Worm (Caenorhabditis elegans) whole organism, midembryonic: Measurements from ENCODE around the gene F23B2.7.

Experiments used
- T22C8.4 ChIP-seq: fragments of 200-800 bp; sonication (Bioruptor generic); IDR thresholded peaks from 2 replicates; pipeline ENCODE4 v1.3.6; 2022; ENCODE audit warnings: missing genetic modification characterization, missing compliant biosample characterization
- cog-1 ChIP-seq: sonication (generic microtip); optimal IDR thresholded peaks from 2 replicates; lab custom pipeline; 2016; ENCODE audit warnings: missing genetic modification characterization, missing compliant biosample characterization
- flt-1 ChIP-seq: fragments of 200-800 bp; sonication (Bioruptor generic); IDR thresholded peaks from 2 replicates; pipeline ENCODE4 v1.3.6; 2022; ENCODE audit warnings: missing genetic modification characterization, missing compliant biosample characterization
- klf-2 ChIP-seq: fragments of 200-800 bp; sonication (Bioruptor generic); conservative IDR thresholded peaks from 2 replicates; pipeline ENCODE4 v1.3.6; 2022; ENCODE audit warnings: missing genetic modification reagents, missing genetic modification characterization, missing compliant biosample characterization
- med-1 ChIP-seq: sonication (generic microtip); optimal IDR thresholded peaks from 2 replicates; lab custom pipeline; 2017; ENCODE audit warnings: missing genetic modification characterization, mild to moderate bottlenecking, missing compliant biosample characterization, antibody characterized with exemption, missing genetic modification reagents; ENCODE audit not compliant: insufficient read depth
- ref-1 ChIP-seq: fragments of 200-800 bp; sonication (Bioruptor generic); conservative IDR thresholded peaks from 2 replicates; pipeline ENCODE4 v1.3.6; 2022; ENCODE audit warnings: missing genetic modification reagents, missing genetic modification characterization, missing compliant biosample characterization
- tab-1 ChIP-seq: fragments of 200-800 bp; sonication (Bioruptor generic); IDR thresholded peaks from 2 replicates; pipeline ENCODE4 v1.3.6; 2022; ENCODE audit warnings: missing genetic modification characterization, missing compliant biosample characterization
- ztf-23 ChIP-seq: fragments of 200-800 bp; sonication (Bioruptor generic); IDR thresholded peaks from 2 replicates; pipeline ENCODE4 v1.3.6; 2022; ENCODE audit warnings: missing genetic modification reagents, missing genetic modification characterization, missing compliant biosample characterization
- ztf-29 ChIP-seq: fragments of 200-800 bp; sonication (Bioruptor generic); IDR thresholded peaks from 2 replicates; pipeline ENCODE4 v1.3.6; 2022; ENCODE audit warnings: missing genetic modification reagents, missing genetic modification characterization, missing compliant biosample characterization

The F23B2.7 gene

ce11 chrIV:9150175-9150574 is at the start of gene F23B2.7:
F23B2.7 (plus strand) TSS chrIV:9150475.
- no peak for TF ChIP-seq T22C8.4
- TF ChIP-seq ref-1 (GFP tag; lab: Robert Waterston, UW) = no peak
- no peak for TF ChIP-seq cog-1 (tag; lab: Kevin White, UChicago)
- TF ChIP-seq ztf-29 (GFP tag; lab: Robert Waterston, UW) = no peak
- no peak for TF ChIP-seq med-1 (GFP tag; lab: Kevin White, UChicago)
- no peak for TF ChIP-seq klf-2 (GFP tag; lab: Robert Waterston, UW)
- TF ChIP-seq flt-1 (GFP tag; lab: Robert Waterston, UW) = no peak
- no peak for TF ChIP-seq tab-1 (GFP tag; lab: Robert Waterston, UW)
- no peak for TF ChIP-seq ztf-23

- TF ChIP-seq cog-1 (tag; lab: Kevin White, UChicago) (no peak), ztf-29 (GFP tag; lab: Robert Waterston, UW) (no peak), tab-1 (GFP tag; lab: Robert Waterston, UW) (no peak), ref-1 (GFP tag; lab: Robert Waterston, UW) (no peak), T22C8.4 (no peak), flt-1 (GFP tag; lab: Robert Waterston, UW) (no peak), ztf-23 (no peak), klf-2 (GFP tag; lab: Robert Waterston, UW) (no peak)
These were observed 49.4 kb upstream of the F23B2.7 start for ce11 chrIV:9100835-9101234.

- TF ChIP-seq med-1 (GFP tag; lab: Kevin White, UChicago) (no peak), T22C8.4 (no peak), ref-1 (GFP tag; lab: Robert Waterston, UW) (no peak), ztf-23 (no peak), klf-2 (GFP tag; lab: Robert Waterston, UW) (no peak), ztf-29 (GFP tag; lab: Robert Waterston, UW) (no peak), cog-1 (tag; lab: Kevin White, UChicago) (no peak), flt-1 (GFP tag; lab: Robert Waterston, UW) (no peak), tab-1 (GFP tag; lab: Robert Waterston, UW) (no peak)
These were observed 45.9 kb upstream of the F23B2.7 start, which contains the start of the genes C01F6.14 and fem-3 for ce11 chrIV:9104071-9105016. C01F6.14 (minus strand) TSS chrIV:9104121. fem-3 (plus strand) TSS chrIV:9104966.

- TF ChIP-seq flt-1 (GFP tag; lab: Robert Waterston, UW) (0 out of 2 replicates have a peak, but pooled peaks have one; percentile 18), ztf-23 (0 out of 2 replicates have a peak, but pooled peaks have one; percentile 45), cog-1 (tag; lab: Kevin White, UChicago) (peak; percentile 58), T22C8.4 (peak; percentile 44; the same call in 1 of the 2 replicates), med-1 (GFP tag; lab: Kevin White, UChicago) (no peak), ztf-29 (GFP tag; lab: Robert Waterston, UW) (no peak)
These were observed 42.8 kb upstream of the F23B2.7 start for ce11 chrIV:9107464-9107863.

- TF ChIP-seq tab-1 (GFP tag; lab: Robert Waterston, UW) (no peak), ztf-29 (GFP tag; lab: Robert Waterston, UW) (no peak), flt-1 (GFP tag; lab: Robert Waterston, UW) (no peak), T22C8.4 (no peak), ref-1 (GFP tag; lab: Robert Waterston, UW) (no peak), cog-1 (tag; lab: Kevin White, UChicago) (no peak), ztf-23 (no peak), klf-2 (GFP tag; lab: Robert Waterston, UW) (no peak), med-1 (GFP tag; lab: Kevin White, UChicago) (no peak)
These were observed 41.6 kb upstream of the F23B2.7 start, which contains the start of gene aly-1 for ce11 chrIV:9108631-9109030. aly-1 (plus strand) TSS chrIV:9108931.

ce11 chrIV:9112019-9112418 is 38.3 kb upstream of the F23B2.7 start:
- TF ChIP-seq med-1 (GFP tag; lab: Kevin White, UChicago) (no peak), cog-1 (tag; lab: Kevin White, UChicago) (no peak), ztf-23 (no peak), tab-1 (GFP tag; lab: Robert Waterston, UW) (no peak), ref-1 (GFP tag; lab: Robert Waterston, UW) (no peak), T22C8.4 (no peak), flt-1 (GFP tag; lab: Robert Waterston, UW) (no peak), klf-2 (GFP tag; lab: Robert Waterston, UW) (no peak), ztf-29 (GFP tag; lab: Robert Waterston, UW) (no peak)

- no peak for TF ChIP-seq cog-1 (tag; lab: Kevin White, UChicago)
- no peak for TF ChIP-seq T22C8.4
- no peak for TF ChIP-seq klf-2 (GFP tag; lab: Robert Waterston, UW)
- no peak for TF ChIP-seq tab-1 (GFP tag; lab: Robert Waterston, UW)
- TF ChIP-seq med-1 (GFP tag; lab: Kevin White, UChicago) = no peak
These were observed 36.2 kb upstream of the F23B2.7 start for ce11 chrIV:9114078-9114477.

ce11 chrIV:9116452-9116851 is 33.8 kb upstream of the F23B2.7 start:
- no peak for TF ChIP-seq T22C8.4
- TF ChIP-seq ztf-23 = no peak
- no peak for TF ChIP-seq ref-1 (GFP tag; lab: Robert Waterston, UW)
- no peak for TF ChIP-seq med-1 (GFP tag; lab: Kevin White, UChicago)
- no peak for TF ChIP-seq flt-1 (GFP tag; lab: Robert Waterston, UW)
- no peak for TF ChIP-seq cog-1 (tag; lab: Kevin White, UChicago)
- no peak for TF ChIP-seq tab-1 (GFP tag; lab: Robert Waterston, UW)
- no peak for TF ChIP-seq ztf-29 (GFP tag; lab: Robert Waterston, UW)
- TF ChIP-seq klf-2 (GFP tag; lab: Robert Waterston, UW) = no peak

- no peak for TF ChIP-seq ref-1 (GFP tag; lab: Robert Waterston, UW)
- no peak for TF ChIP-seq T22C8.4
- no peak for TF ChIP-seq cog-1 (tag; lab: Kevin White, UChicago)
- no peak for TF ChIP-seq flt-1 (GFP tag; lab: Robert Waterston, UW)
- TF ChIP-seq ztf-23 = no peak
- no peak for TF ChIP-seq klf-2 (GFP tag; lab: Robert Waterston, UW)
- TF ChIP-seq ztf-29 (GFP tag; lab: Robert Waterston, UW) = no peak
- no peak for TF ChIP-seq tab-1 (GFP tag; lab: Robert Waterston, UW)
- no peak for TF ChIP-seq med-1 (GFP tag; lab: Kevin White, UChicago)
These were observed 32.6 kb upstream of the F23B2.7 start for ce11 chrIV:9117700-9118099.
